Fruit fly (Drosophila melanogaster) whole organism, embryonic: ENCODE data around the gene CG4424.

Experiments used
- Adf1 ChIP-seq: fragments of 200-800 bp; sonication (Bioruptor generic); IDR thresholded peaks from 2 replicates; pipeline ENCODE4 v1.3.6; 2022; ENCODE audit warnings: missing biosample characterization, missing genetic modification characterization
- Aef1 ChIP-seq: fragments of 200-800 bp; sonication (Bioruptor generic); IDR thresholded peaks from 3 replicates; pipeline ENCODE4 v1.3.6; 2022; ENCODE audit warnings: missing biosample characterization, missing genetic modification characterization
- Awh ChIP-seq: fragments of 200-800 bp; sonication (Bioruptor generic); IDR thresholded peaks from 2 replicates; pipeline ENCODE4, ENCODE4 v1.3.6; 2022; ENCODE audit warnings: missing biosample characterization, missing genetic modification characterization
- CG10209 ChIP-seq: fragments of 200-800 bp; sonication (Bioruptor generic); optimal IDR thresholded peaks from 3 replicates; lab custom pipeline; 2017; ENCODE audit warnings: missing biosample characterization, mild to moderate bottlenecking, missing genetic modification characterization, missing genetic modification reagents
- CG12155 ChIP-seq: fragments of 200-800 bp; sonication (Bioruptor generic); optimal IDR thresholded peaks from 3 replicates; lab custom pipeline; 2016; ENCODE audit warnings: missing biosample characterization, missing genetic modification characterization
- CG12391 ChIP-seq: fragments of 200-800 bp; sonication (Bioruptor generic); optimal IDR thresholded peaks from 3 replicates; lab custom pipeline; 2018; ENCODE audit warnings: missing biosample characterization, mild to moderate bottlenecking, missing genetic modification characterization, moderate library complexity
- CG15269 ChIP-seq: fragments of 200-800 bp; sonication (Bioruptor generic); optimal IDR thresholded peaks from 2 replicates; lab custom pipeline; 2018; ENCODE audit warnings: missing biosample characterization, mild to moderate bottlenecking, missing genetic modification characterization, moderate library complexity
- CG32767 ChIP-seq: fragments of 200-800 bp; sonication (Bioruptor generic); IDR thresholded peaks from 2 replicates; pipeline ENCODE4 v1.3.6; 2022; ENCODE audit warnings: missing biosample characterization, missing genetic modification characterization
- CG32772 ChIP-seq: fragments of 200-800 bp; sonication (Bioruptor generic); IDR thresholded peaks from 2 replicates; pipeline ENCODE4 v1.3.6; 2022; ENCODE audit warnings: missing biosample characterization, missing genetic modification characterization
- CG33557 ChIP-seq: fragments of 200-800 bp; sonication (Bioruptor generic); optimal IDR thresholded peaks from 2 replicates; lab custom pipeline; 2019; ENCODE audit warnings: missing biosample characterization, mild to moderate bottlenecking, missing genetic modification characterization, moderate library complexity
- CG4282 ChIP-seq: fragments of 200-800 bp; sonication (Bioruptor generic); optimal IDR thresholded peaks from 2 replicates; lab custom pipeline; 2016; ENCODE audit warnings: missing biosample characterization, missing genetic modification characterization
- CG6791 ChIP-seq: fragments of 200-800 bp; sonication (Bioruptor generic); IDR thresholded peaks from 3 replicates; pipeline ENCODE4 v1.3.6; 2022; ENCODE audit warnings: missing biosample characterization, missing genetic modification characterization; ENCODE audit not compliant: partially characterized antibody
- CG6854 ChIP-seq: fragments of 200-800 bp; sonication (Bioruptor generic); optimal IDR thresholded peaks from 3 replicates; lab custom pipeline; 2017; ENCODE audit warnings: missing biosample characterization, mild to moderate bottlenecking, missing genetic modification characterization
- CG7928 ChIP-seq: fragments of 200-800 bp; sonication (Bioruptor generic); optimal IDR thresholded peaks from 2 replicates; lab custom pipeline; 2017; ENCODE audit warnings: missing biosample characterization, mild to moderate bottlenecking, missing genetic modification characterization
- CG8944 ChIP-seq: fragments of 200-800 bp; sonication (Bioruptor generic); optimal IDR thresholded peaks from 3 replicates; lab custom pipeline; 2016; ENCODE audit warnings: missing biosample characterization, missing genetic modification characterization
- CG9727 ChIP-seq: fragments of 200-800 bp; sonication (Bioruptor generic); optimal IDR thresholded peaks from 3 replicates; lab custom pipeline; 2017; ENCODE audit warnings: missing biosample characterization, mild to moderate bottlenecking, missing genetic modification characterization
- CG9876 ChIP-seq: fragments of 200-800 bp; sonication (Bioruptor generic); optimal IDR thresholded peaks from 2 replicates; lab custom pipeline; 2016; ENCODE audit warnings: missing biosample characterization, missing genetic modification characterization
- CG9932 ChIP-seq: fragments of 200-800 bp; sonication (Bioruptor generic); IDR thresholded peaks from 2 replicates; pipeline ENCODE4 v1.3.6; 2022; ENCODE audit warnings: missing biosample characterization, missing genetic modification characterization
- D19A ChIP-seq: fragments of 200-800 bp; optimal IDR thresholded peaks from 3 replicates; lab custom pipeline; 2019; ENCODE audit warnings: missing biosample characterization, mild to moderate bottlenecking, missing genetic modification characterization, moderate library complexity
- Dek ChIP-seq: fragments of 200-800 bp; sonication (Bioruptor generic); optimal IDR thresholded peaks from 3 replicates; lab custom pipeline; 2019; ENCODE audit warnings: missing biosample characterization, mild to moderate bottlenecking, missing genetic modification characterization, moderate library complexity
- E2f1 ChIP-seq: fragments of 200-800 bp; sonication (Bioruptor generic); IDR thresholded peaks from 2 replicates; pipeline ENCODE4 v1.3.6; 2022; ENCODE audit warnings: missing biosample characterization, missing genetic modification characterization
- Fer2 ChIP-seq: fragments of 200-800 bp; sonication (Bioruptor generic); optimal IDR thresholded peaks from 2 replicates; lab custom pipeline; 2018; ENCODE audit warnings: missing biosample characterization, mild to moderate bottlenecking, missing genetic modification characterization, moderate library complexity
- H2.0 ChIP-seq: fragments of 200-800 bp; sonication (Bioruptor generic); IDR thresholded peaks from 2 replicates; pipeline ENCODE4 v1.3.6; 2022; ENCODE audit warnings: missing biosample characterization, missing genetic modification characterization
- Med ChIP-seq: fragments of 200-800 bp; sonication (Bioruptor generic); peaks from one replicate; lab custom pipeline; 2016; ENCODE audit warnings: missing biosample characterization, missing genetic modification characterization, mild to moderate bottlenecking, inconsistent platforms, moderate library complexity
- Oaz ChIP-seq: fragments of 200-800 bp; sonication (Bioruptor generic); IDR thresholded peaks from 2 replicates; pipeline ENCODE4 v1.3.6; 2022; ENCODE audit warnings: missing biosample characterization, missing genetic modification characterization
- PHDP ChIP-seq: fragments of 200-800 bp; sonication (Bioruptor generic); optimal IDR thresholded peaks from 3 replicates; lab custom pipeline; 2018; ENCODE audit warnings: missing biosample characterization, mild to moderate bottlenecking, missing genetic modification characterization, moderate library complexity
- Spps ChIP-seq: fragments of 200-800 bp; sonication (Bioruptor generic); optimal IDR thresholded peaks from 2 replicates; lab custom pipeline; 2018; ENCODE audit warnings: missing biosample characterization, mild to moderate bottlenecking, missing genetic modification characterization
- Taf1 ChIP-seq: fragments of 200-800 bp; sonication (Bioruptor generic); IDR thresholded peaks from 2 replicates; pipeline ENCODE4 v1.3.6; 2022; ENCODE audit warnings: missing biosample characterization, missing genetic modification characterization
- aop ChIP-seq: fragments of 200-800 bp; sonication (Bioruptor generic); IDR thresholded peaks from 2 replicates; pipeline ENCODE4 v1.3.6; 2022; ENCODE audit warnings: missing biosample characterization, missing genetic modification characterization
- ato ChIP-seq: fragments of 200-800 bp; sonication (Bioruptor generic); IDR thresholded peaks from 2 replicates; pipeline ENCODE4 v1.3.6; 2022; ENCODE audit warnings: missing biosample characterization, missing genetic modification characterization; ENCODE audit not compliant: partially characterized antibody
- bab2 ChIP-seq: fragments of 200-800 bp; sonication (Bioruptor generic); optimal IDR thresholded peaks from 2 replicates; lab custom pipeline; 2016; ENCODE audit warnings: missing biosample characterization, missing genetic modification characterization
- btn ChIP-seq: fragments of 200-800 bp; sonication (Bioruptor generic); optimal IDR thresholded peaks from 2 replicates; lab custom pipeline; 2016; ENCODE audit warnings: missing biosample characterization, missing genetic modification characterization
- caup ChIP-seq: fragments of 200-800 bp; sonication (Bioruptor generic); optimal IDR thresholded peaks from 3 replicates; lab custom pipeline; 2017; ENCODE audit warnings: missing biosample characterization, mild to moderate bottlenecking, missing genetic modification characterization, moderate library complexity; ENCODE audit not compliant: severe bottlenecking
- disco-r ChIP-seq: fragments of 200-800 bp; sonication (Bioruptor generic); optimal IDR thresholded peaks from 2 replicates; lab custom pipeline; 2016; ENCODE audit warnings: missing biosample characterization, missing genetic modification characterization
- ftz-f1 ChIP-seq: fragments of 200-800 bp; sonication (Bioruptor generic); optimal IDR thresholded peaks from 2 replicates; lab custom pipeline; 2016; ENCODE audit warnings: missing biosample characterization, missing genetic modification characterization
- gsb ChIP-seq: fragments of 200-800 bp; sonication (Bioruptor generic); IDR thresholded peaks from 2 replicates; pipeline ENCODE4 v1.3.6; 2022; ENCODE audit warnings: missing biosample characterization, missing genetic modification characterization
- gt ChIP-seq: fragments of 200-800 bp; sonication (Bioruptor generic); IDR thresholded peaks from 2 replicates; pipeline ENCODE4 v1.3.6; 2022; ENCODE audit warnings: missing biosample characterization, missing genetic modification characterization
- kah ChIP-seq: fragments of 200-800 bp; sonication (Bioruptor generic); optimal IDR thresholded peaks from 2 replicates; lab custom pipeline; 2018; ENCODE audit warnings: missing biosample characterization, mild to moderate bottlenecking, missing genetic modification characterization
- lmd ChIP-seq: fragments of 200-800 bp; sonication (Bioruptor generic); IDR thresholded peaks from 2 replicates; pipeline ENCODE4 v1.3.6; 2022; ENCODE audit warnings: missing biosample characterization, missing genetic modification characterization
- nau ChIP-seq: fragments of 200-800 bp; sonication (Bioruptor generic); optimal IDR thresholded peaks from 3 replicates; lab custom pipeline; 2017; ENCODE audit warnings: missing biosample characterization, mild to moderate bottlenecking, missing genetic modification characterization, missing genetic modification reagents
- nerfin-1 ChIP-seq: fragments of 200-800 bp; sonication (Bioruptor generic); optimal IDR thresholded peaks from 3 replicates; lab custom pipeline; 2019; ENCODE audit warnings: missing biosample characterization, mild to moderate bottlenecking, missing genetic modification characterization, moderate library complexity
- odd ChIP-seq: fragments of 200-800 bp; sonication (Bioruptor generic); optimal IDR thresholded peaks from 2 replicates; lab custom pipeline; 2017; ENCODE audit warnings: missing biosample characterization, mild to moderate bottlenecking, missing genetic modification characterization
- pita ChIP-seq: fragments of 200-800 bp; sonication (Bioruptor generic); optimal IDR thresholded peaks from 2 replicates; lab custom pipeline; 2017; ENCODE audit warnings: missing biosample characterization, mild to moderate bottlenecking, missing genetic modification characterization
- prd ChIP-seq, 3 experiments: fragments of >200 bp in 2 of 3; fragments of 200-800 bp in 1 of 3; sonication (Bioruptor generic) in 1 of 3; optimal IDR thresholded peaks in 2 of 3; IDR thresholded peaks in 1 of 3; 2 replicates in 2 of 3; 3 replicates in 1 of 3; pipeline versions ENCODE4 v1.3.6 to Lab custom; 2017 to 2022; ENCODE audit warnings: missing biosample characterization in 1 of 3, missing genetic modification characterization in 1 of 3
- row ChIP-seq: fragments of 200-800 bp; sonication (Bioruptor generic); IDR thresholded peaks from 3 replicates; pipeline ENCODE4 v1.3.6; 2022; ENCODE audit warnings: missing biosample characterization, missing genetic modification characterization
- seq ChIP-seq: fragments of 200-800 bp; sonication (Bioruptor generic); IDR thresholded peaks from 2 replicates; pipeline ENCODE4 v1.3.6; 2022; ENCODE audit warnings: missing biosample characterization, missing genetic modification characterization
- shn ChIP-seq: fragments of 200-800 bp; sonication (Bioruptor generic); optimal IDR thresholded peaks from 3 replicates; lab custom pipeline; 2016; ENCODE audit warnings: missing biosample characterization, missing genetic modification characterization
- tin ChIP-seq: fragments of 200-800 bp; sonication (Bioruptor generic); optimal IDR thresholded peaks from 3 replicates; lab custom pipeline; 2016; ENCODE audit warnings: missing biosample characterization, missing genetic modification characterization
- usp ChIP-seq: fragments of >200 bp; optimal IDR thresholded peaks from 2 replicates; lab custom pipeline; 2017; ENCODE audit warnings: missing biosample characterization, missing genetic modification characterization

CG4424 gene

dm6 chr3R:20021152-20021769 is 6.6 kb downstream of the CG4424 start, which contains the start of the genes PIG-L and psidin (continued):
- TF ChIP-seq Spps (tag; lab: Kevin White, UChicago) (peak; percentile 5), shn (peak; percentile 61), CG32767 (peak; percentile 66; the same call in 1 of the 2 replicates), usp (GFP tag; lab: Kevin White, UChicago) (no peak), caup (GFP tag; lab: Kevin White, UChicago) (peak; percentile 70), CG33557 (GFP tag; lab: Kevin White, UChicago) (peak; percentile 84), ftz-f1 (GFP tag; lab: Kevin White, UChicago) (no peak), seq (GFP tag; lab: Robert Waterston, UW) (peak; percentile 61; the same call in 1 of the 2 replicates), Awh (0 out of 2 replicates have a peak, but pooled peaks have one; percentile 21), CG10209 (GFP tag; lab: Kevin White, UChicago) (peak; percentile 87), CG8944 (peak; percentile 65), CG9876 (GFP tag; lab: Kevin White, UChicago) (peak; percentile 74), pita (no peak), CG4282 (GFP tag; lab: Kevin White, UChicago) (peak; percentile 3), PHDP (tag; lab: Kevin White, UChicago) (peak; percentile 88), nau (GFP tag; lab: Kevin White, UChicago) (no peak), Dek (tag; lab: Kevin White, UChicago) (peak; percentile 78), CG9727 (GFP tag; lab: Kevin White, UChicago) (peak; percentile 82), kah (GFP tag; lab: Kevin White, UChicago) (peak; percentile 11), Med (GFP tag; lab: Kevin White, UChicago) (peak; percentile 96), H2.0 (GFP tag; lab: Robert Waterston, UW) (peak; percentile 59), CG12391 (tag; lab: Kevin White, UChicago) (peak; percentile 95), nerfin-1 (tag; lab: Kevin White, UChicago) (peak; percentile 85), D19A (no peak), CG7928 (GFP tag; lab: Kevin White, UChicago) (peak; percentile 36), CG6854 (GFP tag; lab: Kevin White, UChicago) (no peak), Oaz (GFP tag; lab: Robert Waterston, UW) (peak; percentile 51; the same call in 1 of the 2 replicates), odd (GFP tag; lab: Kevin White, UChicago) (peak; percentile 74), CG12155 (GFP tag; lab: Kevin White, UChicago) (peak; percentile 82), btn (GFP tag; lab: Kevin White, UChicago) (no peak), Aef1 (GFP tag; lab: Robert Waterston, UW) (peak; percentile 61), E2f1 (peak; percentile 66), CG32772 (GFP tag; lab: Robert Waterston, UW) (peak; percentile 51), CG6791 (GFP tag; lab: Robert Waterston, UW) (peak; percentile 93), Taf1 (GFP tag; lab: Robert Waterston, UW) (peak; percentile 5; the same call in 1 of the 2 replicates), ato (GFP tag; lab: Robert Waterston, UW) (peak; percentile 81), prd (optimal IDR thresholded peaks at IDR 0.05; lab: Kevin White, UChicago) (no peak), prd (GFP tag; IDR thresholded peaks at IDR 0.05; lab: Robert Waterston, UW) (peak; percentile 84; the same call in 2 of the 3 replicates), Adf1 (GFP tag; lab: Robert Waterston, UW) (peak; percentile 47; the same call in 1 of the 2 replicates), CG9932 (GFP tag; lab: Robert Waterston, UW) (peak; percentile 80; the same call in 1 of the 2 replicates), lmd (GFP tag; lab: Robert Waterston, UW) (peak; percentile 76), row (GFP tag; lab: Robert Waterston, UW) (peak; percentile 94), aop (GFP tag; lab: Robert Waterston, UW) (no peak), Fer2 (tag; lab: Kevin White, UChicago) (peak; percentile 41), gt (peak; percentile 32), disco-r (GFP tag; lab: Kevin White, UChicago) (peak; percentile 24), CG15269 (tag; lab: Kevin White, UChicago) (peak; percentile 89), bab2 (peak; percentile 90), tin (peak; percentile 73), gsb (GFP tag; lab: Robert Waterston, UW) (peak; percentile 27; the same call in 1 of the 2 replicates)
